Worm (Caenorhabditis elegans) whole organism, young adult: ENCODE results near the gene C47A10.12.

Experiments
- B0019.2 ChIP-seq: fragments of 200-800 bp; sonication (Bioruptor generic); conservative IDR thresholded peaks from 2 replicates; pipeline ENCODE4 v1.3.6; 2022; ENCODE audit warnings: missing genetic modification reagents, missing genetic modification characterization, missing compliant biosample characterization
- D2030.7 ChIP-seq: fragments of 200-800 bp; sonication (Bioruptor generic); IDR thresholded peaks from 2 replicates; pipeline ENCODE4 v1.3.6; 2022; ENCODE audit warnings: missing genetic modification reagents, missing genetic modification characterization, missing compliant biosample characterization
- F10E7.11 ChIP-seq: sonication (generic microtip); optimal IDR thresholded peaks from 2 replicates; lab custom pipeline; 2017; ENCODE audit warnings: mild to moderate bottlenecking, missing genetic modification characterization, moderate library complexity, missing compliant biosample characterization
- K11D2.4 ChIP-seq: fragments of 200-800 bp; sonication (Bioruptor generic); IDR thresholded peaks from 2 replicates; pipeline ENCODE4 v1.3.6; 2022; ENCODE audit warnings: missing genetic modification reagents, missing genetic modification characterization, missing compliant biosample characterization
- K12H6.12 ChIP-seq: fragments of 200-800 bp; sonication (Bioruptor generic); optimal IDR thresholded peaks from 2 replicates; lab custom pipeline; 2018; ENCODE audit warnings: mild to moderate bottlenecking, missing genetic modification characterization, missing compliant biosample characterization
- Y53F4B.3 ChIP-seq: fragments of 200-800 bp; sonication (Bioruptor generic); IDR thresholded peaks from 2 replicates; pipeline ENCODE4 v1.3.6; 2022; ENCODE audit warnings: missing genetic modification reagents, missing genetic modification characterization, missing compliant biosample characterization
- Y53G8AR.9 ChIP-seq: fragments of 200-800 bp; sonication (Bioruptor generic); conservative IDR thresholded peaks from 2 replicates; pipeline ENCODE4 v1.3.6; 2022; ENCODE audit warnings: missing genetic modification reagents, missing genetic modification characterization, missing compliant biosample characterization
- Y56A3A.18 ChIP-seq: fragments of 200-800 bp; sonication (Bioruptor generic); IDR thresholded peaks from 2 replicates; pipeline ENCODE4 v1.3.6; 2022; ENCODE audit warnings: missing genetic modification reagents, missing genetic modification characterization, missing compliant biosample characterization
- Y67H2A.10 ChIP-seq: fragments of 200-800 bp; sonication (Bioruptor generic); conservative IDR thresholded peaks from 2 replicates; pipeline ENCODE4 v1.3.6; 2022; ENCODE audit warnings: missing genetic modification reagents, missing genetic modification characterization, missing compliant biosample characterization
- ama-1 ChIP-seq, 3 experiments: fragments of 150-350 bp in 1 of 3; sonication (generic microtip) in 2 of 3; optimal IDR thresholded peaks; 2 replicates each; lab custom pipeline; 2014 to 2018; ENCODE audit warnings: missing biosample characterization in 2 of 3, missing genetic modification characterization in 2 of 3, missing genetic modification reagents in 2 of 3
- atf-7 ChIP-seq: sonication (generic microtip); optimal IDR thresholded peaks from 2 replicates; lab custom pipeline; 2017; ENCODE audit warnings: mild to moderate bottlenecking, missing genetic modification characterization, missing compliant biosample characterization
- athp-1 ChIP-seq: sonication (generic microtip); optimal IDR thresholded peaks from 2 replicates; lab custom pipeline; 2017; ENCODE audit warnings: mild to moderate bottlenecking, missing genetic modification characterization, missing compliant biosample characterization
- attf-3 ChIP-seq: fragments of 200-800 bp; sonication (Bioruptor generic); conservative IDR thresholded peaks from 2 replicates; pipeline ENCODE4 v1.3.6; 2022; ENCODE audit warnings: missing genetic modification reagents, missing genetic modification characterization, missing compliant biosample characterization
- bed-2 ChIP-seq: fragments of 200-800 bp; sonication (Bioruptor generic); IDR thresholded peaks from 2 replicates; pipeline ENCODE4 v1.3.6; 2022; ENCODE audit warnings: missing genetic modification reagents, missing genetic modification characterization, missing compliant biosample characterization
- ceh-58 ChIP-seq: fragments of 200-800 bp; sonication (Bioruptor generic); IDR thresholded peaks from 2 replicates; pipeline ENCODE4 v1.3.6; 2022; ENCODE audit warnings: missing genetic modification characterization, missing compliant biosample characterization
- ceh-91 ChIP-seq: fragments of 200-800 bp; sonication (Bioruptor generic); IDR thresholded peaks from 2 replicates; pipeline ENCODE4 v1.3.6; 2022; ENCODE audit warnings: missing genetic modification reagents, missing genetic modification characterization, missing compliant biosample characterization
- dox-1 ChIP-seq: fragments of 200-800 bp; sonication (Bioruptor generic); IDR thresholded peaks from 2 replicates; pipeline ENCODE4 v1.3.6; 2022; ENCODE audit warnings: missing genetic modification reagents, missing genetic modification characterization, missing compliant biosample characterization
- egl-18 ChIP-seq: fragments of 200-800 bp; sonication (Bioruptor generic); IDR thresholded peaks from 2 replicates; pipeline ENCODE4 v1.3.6; 2022; ENCODE audit warnings: missing genetic modification reagents, missing genetic modification characterization, missing compliant biosample characterization
- ets-4 ChIP-seq: fragments of 200-800 bp; sonication (Bioruptor generic); optimal IDR thresholded peaks from 2 replicates; lab custom pipeline; 2018; ENCODE audit warnings: mild to moderate bottlenecking, missing genetic modification characterization, missing compliant biosample characterization
- fkh-3 ChIP-seq: sonication (generic microtip); optimal IDR thresholded peaks from 2 replicates; lab custom pipeline; 2016; ENCODE audit warnings: mild to moderate bottlenecking, missing genetic modification characterization, missing compliant biosample characterization
- him-1 ChIP-seq: sonication (generic microtip); optimal IDR thresholded peaks from 2 replicates; lab custom pipeline; 2016; ENCODE audit warnings: missing genotype, missing genetic modification reagents, missing genetic modification characterization, missing compliant biosample characterization
- hrde-1 ChIP-seq: sonication (generic microtip); optimal IDR thresholded peaks from 2 replicates; lab custom pipeline; 2016; ENCODE audit warnings: missing genetic modification characterization, mild to moderate bottlenecking, missing compliant biosample characterization, moderate library complexity, missing genotype, missing genetic modification reagents, borderline replicate concordance
- hsf-1 ChIP-seq: fragments of 200-800 bp; sonication (Bioruptor generic); IDR thresholded peaks from 2 replicates; pipeline ENCODE4 v1.3.6; 2022; ENCODE audit warnings: missing genetic modification reagents, missing genetic modification characterization, missing compliant biosample characterization
- let-526 ChIP-seq: fragments of 200-800 bp; sonication (Bioruptor generic); IDR thresholded peaks from 2 replicates; pipeline ENCODE4 v1.3.6; 2022; ENCODE audit warnings: missing genetic modification reagents, missing genetic modification characterization, missing compliant biosample characterization
- lin-35 ChIP-seq, 3 experiments: fragments of 150-350 bp in 2 of 3; sonication (generic microtip) in 1 of 3; optimal IDR thresholded peaks; 2 replicates each; lab custom pipeline; 2014 to 2018; ENCODE audit warnings: missing biosample characterization in 3 of 3, missing genetic modification characterization in 3 of 3, missing genetic modification reagents in 3 of 3
- lin-40 ChIP-seq: sonication (generic microtip); optimal IDR thresholded peaks from 2 replicates; lab custom pipeline; 2016; ENCODE audit warnings: missing genetic modification characterization, mild to moderate bottlenecking, missing compliant biosample characterization, missing genotype, missing genetic modification reagents
- madf-3 ChIP-seq: fragments of 200-800 bp; sonication (Bioruptor generic); IDR thresholded peaks from 2 replicates; pipeline ENCODE4 v1.3.6; 2022; ENCODE audit warnings: missing genetic modification reagents, missing genetic modification characterization, missing compliant biosample characterization
- madf-8 ChIP-seq: fragments of 200-800 bp; sonication (Bioruptor generic); conservative IDR thresholded peaks from 2 replicates; pipeline ENCODE4 v1.3.6; 2022; ENCODE audit warnings: missing genetic modification reagents, missing genetic modification characterization, missing compliant biosample characterization
- mcd-1 ChIP-seq: fragments of 200-800 bp; sonication (Bioruptor generic); IDR thresholded peaks from 2 replicates; pipeline ENCODE4 v1.3.6; 2022; ENCODE audit warnings: missing genetic modification reagents, missing genetic modification characterization, missing compliant biosample characterization
- mel-28 ChIP-seq: sonication (generic microtip); optimal IDR thresholded peaks from 2 replicates; lab custom pipeline; 2016; ENCODE audit warnings: borderline replicate concordance, mild to moderate bottlenecking, missing genetic modification characterization, missing compliant biosample characterization
- nfyb-1 ChIP-seq: fragments of 200-800 bp; sonication (Bioruptor generic); IDR thresholded peaks from 2 replicates; pipeline ENCODE4 v1.3.6; 2022; ENCODE audit warnings: missing genetic modification reagents, missing genetic modification characterization, missing compliant biosample characterization
- nhr-120 ChIP-seq: fragments of 200-800 bp; sonication (Bioruptor generic); IDR thresholded peaks from 2 replicates; pipeline ENCODE4 v1.3.6; 2022; ENCODE audit warnings: missing genetic modification characterization, missing compliant biosample characterization
- nhr-80 ChIP-seq: sonication (generic microtip); optimal IDR thresholded peaks from 2 replicates; lab custom pipeline; 2016; ENCODE audit warnings: missing genetic modification characterization, missing compliant biosample characterization
- rcor-1 ChIP-seq: fragments of 200-800 bp; sonication (Bioruptor generic); IDR thresholded peaks from 2 replicates; pipeline ENCODE4 v1.3.6; 2022; ENCODE audit warnings: missing genetic modification reagents, missing genetic modification characterization, missing compliant biosample characterization
- rec-8 ChIP-seq, 2 experiments: sonication (generic microtip); optimal IDR thresholded peaks; 2 replicates each; lab custom pipeline; 2016; ENCODE audit warnings: mild to moderate bottlenecking in 2 of 2, missing genetic modification characterization in 2 of 2, missing genetic modification reagents in 2 of 2, missing genotype in 2 of 2, missing biosample characterization in 1 of 2, missing compliant biosample characterization in 1 of 2, moderate library complexity in 1 of 2
- sdz-38 ChIP-seq: sonication (generic microtip); optimal IDR thresholded peaks from 2 replicates; lab custom pipeline; 2016; ENCODE audit warnings: missing genotype, missing genetic modification characterization, missing compliant biosample characterization
- snpc-4 ChIP-seq, 5 experiments: fragments of 150-350 bp in 1 of 5; sonication (generic microtip) in 4 of 5; optimal IDR thresholded peaks; 2 replicates each; lab custom pipeline; 2014 to 2018; ENCODE audit warnings: missing genetic modification characterization in 5 of 5, missing biosample characterization in 3 of 5, antibody characterized with exemption in 2 of 5, mild to moderate bottlenecking in 2 of 5, missing compliant biosample characterization in 2 of 5, missing genotype in 2 of 5, moderate library complexity in 2 of 5, missing genetic modification reagents in 1 of 5
- sptf-2 ChIP-seq: fragments of 200-800 bp; sonication (Bioruptor generic); optimal IDR thresholded peaks from 2 replicates; lab custom pipeline; 2018; ENCODE audit warnings: mild to moderate bottlenecking, missing genetic modification characterization, missing compliant biosample characterization
- tbp1 ChIP-seq: fragments of 200-800 bp; sonication (Bioruptor generic); optimal IDR thresholded peaks from 2 replicates; lab custom pipeline; 2018; ENCODE audit warnings: mild to moderate bottlenecking, missing genetic modification characterization, missing compliant biosample characterization
- tlf-1 ChIP-seq: fragments of 200-800 bp; sonication (Bioruptor generic); optimal IDR thresholded peaks from 2 replicates; lab custom pipeline; 2018; ENCODE audit warnings: mild to moderate bottlenecking, missing genetic modification characterization, missing compliant biosample characterization
- unc-130 ChIP-seq: sonication (generic microtip); optimal IDR thresholded peaks from 2 replicates; lab custom pipeline; 2016; ENCODE audit warnings: missing genetic modification reagents, missing genetic modification characterization, missing compliant biosample characterization
- zim-3 ChIP-seq: sonication (generic microtip); optimal IDR thresholded peaks from 2 replicates; lab custom pipeline; 2017; ENCODE audit warnings: mild to moderate bottlenecking, missing genetic modification characterization, moderate library complexity, missing compliant biosample characterization
- ztf-25 ChIP-seq: fragments of 200-800 bp; sonication (Bioruptor generic); IDR thresholded peaks from 2 replicates; pipeline ENCODE4 v1.3.6; 2022; ENCODE audit warnings: missing genetic modification reagents, missing genetic modification characterization, missing compliant biosample characterization

Gene C47A10.12

DNA sequence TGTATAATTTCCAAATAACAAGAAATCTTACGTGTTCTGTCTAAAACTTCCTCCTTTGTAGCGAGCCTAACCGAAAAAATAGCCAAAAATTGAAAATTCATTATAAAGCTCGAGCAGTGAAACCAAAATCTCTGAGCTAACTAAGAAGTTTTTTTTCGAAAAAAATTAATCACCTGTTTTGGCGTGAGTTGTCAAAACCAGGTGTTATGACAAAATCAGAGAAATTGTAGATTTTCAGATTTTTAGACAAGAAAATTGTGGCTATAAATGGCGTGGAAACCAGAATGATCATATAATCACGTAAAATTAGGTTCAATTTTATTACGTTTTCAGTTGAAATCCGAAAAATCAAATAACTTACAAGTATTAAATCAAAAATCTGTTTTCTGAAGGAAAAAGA is 4.6 kb upstream of the C47A10.12 start, which contains the start of gene sre-21:
Gene sre-21, minus strand, starts transcription at position 101 of the 400 bp plus-strand sequence.
- TF ChIP-seq atf-7 (tag; lab: Kevin White, UChicago): no peak
- no peak for TF ChIP-seq F10E7.11 (tag; lab: Kevin White, UChicago)
- no peak for TF ChIP-seq unc-130 (GFP tag; lab: Kevin White, UChicago)
- no peak for TF ChIP-seq fkh-3 (tag; lab: Kevin White, UChicago)
- TF ChIP-seq Y56A3A.18 (GFP tag; lab: Robert Waterston, UW): no peak
- no peak for TF ChIP-seq lin-40 (tag; lab: Kevin White, UChicago)
- TF ChIP-seq ama-1 (optimal IDR thresholded peaks at IDR 0.05; lab: Kevin White, UChicago): no peak
- no peak for TF ChIP-seq ama-1 (GFP tag; optimal IDR thresholded peaks at IDR 0.05; lab: Kevin White, UChicago)
- TF ChIP-seq B0019.2: no peak
- no peak for TF ChIP-seq attf-3 (GFP tag; lab: Robert Waterston, UW)
- TF ChIP-seq sdz-38: no peak
- TF ChIP-seq K12H6.12 (tag; lab: Kevin White, UChicago): no peak
- TF ChIP-seq Y53G8AR.9: no peak
- no peak for TF ChIP-seq Y67H2A.10 (GFP tag; lab: Robert Waterston, UW)
- TF ChIP-seq bed-2: no peak

DNA sequence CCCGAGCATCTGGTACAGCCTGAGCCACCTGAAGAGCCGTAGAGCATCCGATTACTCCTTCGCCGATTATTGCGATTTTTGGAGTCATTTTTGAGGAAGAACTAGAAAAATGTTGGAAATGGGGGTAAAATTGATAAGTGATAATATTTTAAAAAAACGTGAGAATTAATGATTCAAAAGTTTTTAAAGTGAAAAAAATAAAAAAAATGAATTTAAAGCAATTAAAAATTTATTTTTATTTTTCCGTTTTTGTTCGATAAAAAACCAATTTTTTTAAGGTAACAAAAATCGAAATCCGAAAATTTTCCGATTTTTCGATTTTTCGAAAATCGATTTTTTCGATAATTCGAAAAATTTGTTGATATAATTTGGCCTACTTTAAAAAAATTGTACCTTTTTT is 597 bp upstream of the C47A10.12 start, which contains the start of gene ddo-1:
Gene ddo-1, minus strand, starts transcription at position 101 of the 400 bp plus-strand sequence.
- TF ChIP-seq tbp1: no peak
- TF ChIP-seq madf-8 (GFP tag; lab: Robert Waterston, UW): no peak
- TF ChIP-seq nfyb-1 (GFP tag; lab: Robert Waterston, UW): no peak
- TF ChIP-seq D2030.7 (GFP tag; lab: Robert Waterston, UW): no peak
- TF ChIP-seq hrde-1 (tag; lab: Kevin White, UChicago): no peak
- no peak for TF ChIP-seq him-1 (tag; lab: Kevin White, UChicago)
- no peak for TF ChIP-seq dox-1 (GFP tag; lab: Robert Waterston, UW)
- no peak for TF ChIP-seq Y53F4B.3 (GFP tag; lab: Robert Waterston, UW)
- TF ChIP-seq egl-18 (GFP tag; lab: Robert Waterston, UW): no peak
- TF ChIP-seq sptf-2 (GFP tag; lab: Kevin White, UChicago): no peak
- TF ChIP-seq B0019.2: no peak
- no peak for TF ChIP-seq rec-8 (tag; optimal IDR thresholded peaks at IDR 0.05; lab: Kevin White, UChicago)
- no peak for TF ChIP-seq lin-40 (tag; lab: Kevin White, UChicago)
- TF ChIP-seq ceh-58: no peak
- TF ChIP-seq athp-1: no peak
- TF ChIP-seq ceh-91 (GFP tag; lab: Robert Waterston, UW): no peak
- no peak for TF ChIP-seq rcor-1 (GFP tag; lab: Robert Waterston, UW)

DNA sequence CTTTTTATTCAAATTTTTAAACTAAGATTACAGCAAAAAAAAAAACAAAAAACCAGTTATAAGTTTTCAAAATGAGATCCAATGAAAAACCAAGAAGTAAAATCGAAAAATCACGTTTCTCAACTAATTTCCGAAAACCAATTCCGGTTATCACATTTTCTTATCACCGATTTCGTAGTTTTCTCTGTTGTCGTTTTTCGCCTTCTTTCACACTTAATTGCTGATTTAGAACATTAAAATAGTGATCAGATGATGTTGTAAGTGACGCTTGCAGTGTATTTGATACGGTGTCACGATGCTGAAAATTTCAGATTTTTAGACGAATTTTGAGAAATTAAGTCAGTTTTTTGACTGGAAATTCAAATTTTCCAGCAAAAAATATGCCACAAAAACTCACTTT is 2.6 kb downstream of the C47A10.12 start:
- TF ChIP-seq snpc-4 (GFP tag; optimal IDR thresholded peaks at IDR 0.05; lab: Kevin White, UChicago) (no peak), snpc-4 (tag; optimal IDR thresholded peaks at IDR 0.05; lab: Kevin White, UChicago) (peak in 1 of 4 experiments; percentile 10), nhr-80 (tag; lab: Kevin White, UChicago) (peak; percentile 56), mcd-1 (GFP tag; lab: Robert Waterston, UW) (no peak)

DNA sequence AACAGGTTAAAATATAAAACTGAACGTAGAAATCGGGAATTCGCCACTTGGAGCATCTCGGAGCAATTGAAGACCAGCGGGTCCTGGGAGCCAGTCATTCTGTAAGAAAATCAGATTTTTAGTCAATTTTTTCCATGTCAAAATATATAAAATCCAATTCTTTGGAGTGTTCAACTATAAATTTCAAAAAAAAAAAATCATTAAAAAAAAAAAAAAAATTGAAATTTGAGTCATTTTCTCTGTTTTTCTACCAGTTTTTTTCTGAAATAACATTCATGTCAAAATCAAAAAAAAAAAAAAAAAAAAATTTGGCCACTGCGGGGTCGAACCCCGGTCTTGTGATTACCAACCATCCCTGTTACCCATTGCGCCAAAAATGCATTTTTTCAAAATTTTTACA is 5.8 kb downstream of the C47A10.12 start, which contains the start of gene srab-12:
Gene srab-12, minus strand, starts transcription at position 101 of the 400 bp plus-strand sequence.
- no peak for TF ChIP-seq ets-4 (GFP tag; lab: Kevin White, UChicago)
- no peak for TF ChIP-seq lin-35 (GFP tag; optimal IDR thresholded peaks at IDR 0.05; lab: Kevin White, UChicago)
- no peak for TF ChIP-seq nhr-120 (GFP tag; lab: Robert Waterston, UW)
- no peak for TF ChIP-seq tlf-1 (GFP tag; lab: Kevin White, UChicago)
- no peak for TF ChIP-seq attf-3 (GFP tag; lab: Robert Waterston, UW)
- no peak for TF ChIP-seq K11D2.4
- TF ChIP-seq hsf-1 (GFP tag; lab: Robert Waterston, UW): no peak
- no peak for TF ChIP-seq Y67H2A.10 (GFP tag; lab: Robert Waterston, UW)
- no peak for TF ChIP-seq madf-8 (GFP tag; lab: Robert Waterston, UW)
- no peak for TF ChIP-seq zim-3
- no peak for TF ChIP-seq ztf-25 (GFP tag; lab: Robert Waterston, UW)
- no peak for TF ChIP-seq madf-3 (GFP tag; lab: Robert Waterston, UW)
- no peak for TF ChIP-seq ama-1 (optimal IDR thresholded peaks at IDR 0.05; lab: Kevin White, UChicago)
- TF ChIP-seq ama-1 (GFP tag; optimal IDR thresholded peaks at IDR 0.05; lab: Kevin White, UChicago): no peak
- no peak for TF ChIP-seq let-526 (GFP tag; lab: Robert Waterston, UW)
- no peak for TF ChIP-seq Y53F4B.3 (GFP tag; lab: Robert Waterston, UW)
- no peak for TF ChIP-seq mel-28 (tag; lab: Kevin White, UChicago)
